Worm (Caenorhabditis elegans): Measurements from ENCODE around the gene F25G6.8.

Gene F25G6.8

DNA sequence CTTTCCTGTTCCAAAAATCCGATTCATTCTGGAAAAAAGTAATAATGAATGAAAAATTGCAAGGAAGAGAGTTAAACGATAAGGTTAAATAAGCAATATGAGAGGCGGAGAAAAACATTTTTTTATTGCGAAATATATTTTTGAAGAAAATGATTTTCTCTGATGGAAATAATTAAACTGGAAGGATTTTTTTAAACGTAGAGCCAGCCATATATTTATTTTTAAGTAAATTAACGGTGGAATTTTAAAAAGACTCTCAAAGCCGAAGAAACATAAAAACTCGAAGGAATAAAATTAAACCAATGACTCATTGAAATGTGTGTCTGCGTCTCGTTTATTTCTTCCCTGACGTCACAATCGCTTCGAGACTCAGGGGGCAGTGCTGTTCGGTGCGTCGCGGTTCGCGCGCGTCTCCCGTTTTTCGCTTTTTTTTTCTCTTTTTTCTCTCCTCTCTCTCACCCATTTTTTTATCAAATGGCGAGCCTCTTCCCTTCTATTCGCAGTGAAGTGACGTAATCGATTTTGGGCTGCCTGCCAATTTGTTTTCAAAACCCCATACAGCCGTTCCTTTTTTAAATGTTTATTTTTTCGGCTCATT is 41.2 kb upstream of the F25G6.8 start, which contains the start of gene vps-60 (continued):
- TF ChIP-seq ces-1 (GFP tag; optimal IDR thresholded peaks at IDR 0.05): peak; percentile 35
- TF ChIP-seq ceh-82 (tag; optimal IDR thresholded peaks at IDR 0.05): no peak
- peak; percentile 97 for TF ChIP-seq hlh-11 (tag; optimal IDR thresholded peaks at IDR 0.05)
- no peak for TF ChIP-seq D1046.2 (GFP tag; IDR thresholded peaks at IDR 0.05)
- peak; percentile 92 for TF ChIP-seq hmg-1.1 (GFP tag; IDR thresholded peaks at IDR 0.05)
- peak; percentile 70 for TF ChIP-seq zfp-2 (tag; optimal IDR thresholded peaks at IDR 0.05)
- peak; percentile 18 for TF ChIP-seq snpc-4 (tag; optimal IDR thresholded peaks at IDR 0.05)
- peak; percentile 54; the same call in 1 of the 2 replicates for TF ChIP-seq Y48G9A.11 (GFP tag; IDR thresholded peaks at IDR 0.05)

DNA sequence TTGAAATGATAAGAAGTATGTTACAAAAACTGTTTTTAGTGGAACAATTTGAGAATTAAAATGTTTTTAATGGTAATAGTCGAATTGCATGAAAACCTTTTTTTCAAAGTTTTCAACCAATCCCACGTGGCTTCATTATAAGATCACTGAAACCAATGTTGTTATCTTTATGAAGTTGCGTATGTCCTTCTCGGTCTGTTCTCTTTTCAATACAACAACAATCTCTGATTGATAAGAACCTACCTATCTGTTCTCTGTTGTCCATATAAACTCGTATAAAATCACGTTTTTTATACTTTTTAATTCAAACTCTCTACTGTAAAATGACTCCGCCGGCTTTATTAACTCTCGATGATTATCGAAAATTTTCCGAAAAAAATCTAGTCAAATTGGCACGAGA is 38.3 kb upstream of the F25G6.8 start, which contains the start of gene F41E6.5:
Gene F41E6.5, plus strand, starts transcription at position 209 of the 400 bp plus-strand sequence.
- TF ChIP-seq daf-16 (GFP tag; optimal IDR thresholded peaks at IDR 0.05): no peak
- TF ChIP-seq daf-16 (tag; optimal IDR thresholded peaks at IDR 0.05): peak; percentile 90
- peak; percentile 73 for TF ChIP-seq dve-1 (tag; optimal IDR thresholded peaks at IDR 0.05; ENCODE audit: insufficient read depth)
- peak; percentile 59 for TF ChIP-seq nhr-77 (tag; optimal IDR thresholded peaks at IDR 0.05)
- no peak for TF ChIP-seq fkh-10 (GFP tag; optimal IDR thresholded peaks at IDR 0.05)
- TF ChIP-seq lsy-2 (tag; optimal IDR thresholded peaks at IDR 0.05): no peak
- peak; percentile 54 for TF ChIP-seq pqm-1 (tag; optimal IDR thresholded peaks at IDR 0.05)
- TF ChIP-seq hlh-30 (tag; optimal IDR thresholded peaks at IDR 0.05; ENCODE audit: insufficient read depth): peak; percentile 48
- TF ChIP-seq ceh-62 (tag; optimal IDR thresholded peaks at IDR 0.05): no peak
- TF ChIP-seq hif-1 (tag; optimal IDR thresholded peaks at IDR 0.05): peak in 1 of 2 experiments; percentile 18
- peak; percentile 63 for TF ChIP-seq mxl-3 (GFP tag; optimal IDR thresholded peaks at IDR 0.05)
- peak in 1 of 2 experiments; percentile 79 for TF ChIP-seq mdl-1 (tag; optimal IDR thresholded peaks at IDR 0.05)
- no peak for TF ChIP-seq F44E2.7 (GFP tag; IDR thresholded peaks at IDR 0.05)
- no peak for TF ChIP-seq unc-62 (GFP tag; optimal IDR thresholded peaks at IDR 0.05 in 1 of 2)
- no peak for TF ChIP-seq unc-62 (tag; optimal IDR thresholded peaks at IDR 0.05)
- peak; percentile 74 for TF ChIP-seq nhr-28 (tag; optimal IDR thresholded peaks at IDR 0.05)
- TF ChIP-seq saeg-2 (GFP tag; IDR thresholded peaks at IDR 0.05): no peak
- no peak for TF ChIP-seq snpc-4 (tag; optimal IDR thresholded peaks at IDR 0.05)
- no peak for TF ChIP-seq unc-39 (tag; optimal IDR thresholded peaks at IDR 0.05)
- no peak for TF ChIP-seq daf-12 (tag; optimal IDR thresholded peaks at IDR 0.05)
- no peak for TF ChIP-seq dmd-9 (GFP tag; IDR thresholded peaks at IDR 0.05)
- no peak for TF ChIP-seq zfp-3 (GFP tag; conservative IDR thresholded peaks at IDR 0.05)
- TF ChIP-seq F26F4.8 (GFP tag; conservative IDR thresholded peaks at IDR 0.05): no peak
- TF ChIP-seq hlh-11 (tag; optimal IDR thresholded peaks at IDR 0.05): peak; percentile 66
- no peak for TF ChIP-seq Y5F2A.4 (GFP tag; optimal IDR thresholded peaks at IDR 0.05)
- TF ChIP-seq dmd-6 (GFP tag; IDR thresholded peaks at IDR 0.05): peak; percentile 65

DNA sequence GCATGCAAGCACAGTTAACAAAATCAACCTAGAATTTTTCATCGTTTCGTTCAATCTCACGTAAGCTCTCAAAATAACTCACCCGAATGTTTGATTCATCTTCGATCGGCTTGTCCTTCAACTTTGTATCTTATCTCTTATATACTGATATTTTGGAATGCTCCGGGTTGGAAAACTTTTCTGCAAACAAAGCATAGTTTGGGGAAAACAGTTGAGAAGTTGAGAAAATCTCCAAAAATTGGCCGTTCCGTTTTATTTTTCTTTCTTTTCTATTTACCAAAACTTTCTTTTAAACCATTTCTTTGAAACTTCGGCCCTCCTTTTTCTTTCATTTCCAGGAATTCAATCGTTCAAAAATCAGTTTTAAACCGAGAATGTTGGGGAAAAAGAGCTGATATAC is 37.7 kb upstream of the F25G6.8 start, which contains the start of gene F41E6.15:
Gene F41E6.15, minus strand, starts transcription at position 101 of the 400 bp plus-strand sequence.
- peak; percentile 4 for TF ChIP-seq aha-1 (tag)
- no peak for TF ChIP-seq ces-1 (GFP tag; optimal IDR thresholded peaks at IDR 0.05)

DNA sequence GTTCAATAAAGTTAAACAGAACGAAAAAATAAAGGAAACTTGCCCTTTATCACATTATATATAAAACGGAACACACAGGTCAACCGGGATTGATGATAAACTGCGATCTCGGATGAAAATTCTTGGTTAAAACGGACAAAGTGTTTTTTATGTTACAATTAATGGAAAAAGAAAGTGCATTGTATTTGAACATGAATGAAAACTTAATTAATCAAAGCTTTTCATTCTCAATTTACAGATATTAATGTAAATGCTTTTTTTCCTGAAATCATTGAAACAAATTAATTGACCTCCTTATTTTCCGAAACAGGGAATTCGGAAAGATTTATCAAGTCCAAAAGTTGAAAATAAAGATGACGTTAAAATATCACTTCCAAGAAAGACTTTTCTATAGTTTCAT is 36.4 kb upstream of the F25G6.8 start, which contains the start of gene F41E6.8:
Gene F41E6.8, minus strand, starts transcription at position 101 of the 400 bp plus-strand sequence.
- TF ChIP-seq nhr-48 (tag; optimal IDR thresholded peaks at IDR 0.05): no peak
- no peak for TF ChIP-seq attf-4 (tag; optimal IDR thresholded peaks at IDR 0.05)
- no peak for TF ChIP-seq dve-1 (tag; optimal IDR thresholded peaks at IDR 0.05; ENCODE audit: insufficient read depth)
- no peak for TF ChIP-seq lsy-2 (tag; optimal IDR thresholded peaks at IDR 0.05)
- TF ChIP-seq ZK546.5 (tag; optimal IDR thresholded peaks at IDR 0.05): no peak
- no peak for TF ChIP-seq daf-8 (GFP tag; IDR thresholded peaks at IDR 0.05)
- TF ChIP-seq ceh-82 (tag; optimal IDR thresholded peaks at IDR 0.05): no peak
- no peak for TF ChIP-seq T26A8.4 (GFP tag; IDR thresholded peaks at IDR 0.05)
- no peak for TF ChIP-seq ceh-28 (tag; optimal IDR thresholded peaks at IDR 0.05)
- no peak for TF ChIP-seq snpc-1.2 (GFP tag; IDR thresholded peaks at IDR 0.05)
- TF ChIP-seq jun-1 (tag; optimal IDR thresholded peaks at IDR 0.05): no peak
- TF ChIP-seq vab-7 (GFP tag; IDR thresholded peaks at IDR 0.05): no peak
- TF ChIP-seq daf-19 (GFP tag; conservative IDR thresholded peaks at IDR 0.05): no peak
- TF ChIP-seq nhr-111 (GFP tag; optimal IDR thresholded peaks at IDR 0.05): no peak
- TF ChIP-seq skn-1 (tag; optimal IDR thresholded peaks at IDR 0.05): no peak
